Worm (Caenorhabditis elegans): Measurements from ENCODE around the gene C01F1.5.

DNA sequence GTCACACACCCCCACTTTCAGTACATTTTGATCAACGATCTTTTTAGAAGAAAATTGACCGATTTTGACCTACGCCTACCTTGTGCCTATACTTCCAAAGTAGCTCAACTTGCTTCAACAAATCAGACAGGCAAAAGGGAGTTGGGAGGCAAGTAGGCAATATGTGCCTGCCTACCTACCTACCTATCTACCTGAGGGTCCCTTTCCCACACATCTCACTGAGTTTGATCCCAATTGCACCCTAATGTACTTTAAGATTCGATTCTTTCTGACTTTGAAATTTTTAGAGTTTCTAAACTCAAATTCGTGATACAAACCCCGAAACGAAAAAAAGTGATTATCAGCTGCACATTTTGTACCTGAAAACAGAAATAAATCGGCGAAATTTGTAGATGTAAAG, 13.9 kb downstream of the C01F1.5 start:
- TF ChIP-seq madf-6 (GFP tag; IDR thresholded peaks at IDR 0.05) (no peak), B0336.3 (GFP tag; IDR thresholded peaks at IDR 0.05) (no peak), ekl-4 (GFP tag; IDR thresholded peaks at IDR 0.05) (no peak), F33H1.4 (GFP tag; IDR thresholded peaks at IDR 0.05) (no peak), pbrm-1 (GFP tag; IDR thresholded peaks at IDR 0.05) (no peak), dpl-1 (GFP tag; optimal IDR thresholded peaks at IDR 0.05) (no peak), attf-5 (GFP tag; optimal IDR thresholded peaks at IDR 0.05) (no peak)
